In the genomic region with DNA sequence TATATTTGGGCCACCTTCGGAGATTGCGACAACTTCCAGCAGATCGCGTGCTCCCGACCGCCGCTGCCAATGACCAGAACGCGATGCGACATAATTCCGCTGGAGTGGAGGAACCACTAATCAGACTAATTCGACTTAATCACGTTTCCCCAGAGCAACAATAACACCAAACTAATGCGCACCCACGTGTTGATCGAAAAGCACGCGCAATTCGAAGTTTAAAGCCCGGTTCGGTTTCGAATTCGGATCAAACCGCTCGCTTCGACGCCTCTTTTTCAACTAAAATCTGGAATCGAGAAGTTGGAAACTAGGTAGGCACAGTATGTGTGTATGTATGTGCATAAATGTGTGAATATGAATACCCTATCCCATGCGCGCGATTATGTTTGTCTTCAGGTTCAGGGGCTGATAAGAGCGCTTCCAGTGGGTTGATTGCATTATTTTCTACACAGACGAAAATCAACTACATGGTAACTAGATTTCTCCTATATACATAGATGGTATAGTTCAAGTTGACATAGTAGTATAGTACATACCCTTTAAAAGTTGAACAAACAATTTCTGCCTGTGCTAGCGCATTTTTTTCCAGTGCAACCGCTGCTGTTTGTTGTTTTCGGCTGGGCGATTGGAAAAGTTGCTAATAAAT, we compare ENCODE assay signal across 1 fruit fly cellular context.
TF ChIP-seq lines count a peak whose summit lies in the region.

A gene (minus strand): TSS at position 285 of the 646 bp plus-strand sequence.

TF ChIP-seq in whole organism, embryonic, 481 proteins besides CTCF, POLR2A, EP300 and RAD21 (continued from another document):
- TF ChIP-seq CG10147 (GFP tag; optimal IDR thresholded peaks at IDR 0.05; lab: Kevin White, UChicago): peak; percentile 8
- TF ChIP-seq CG1647 (GFP tag; optimal IDR thresholded peaks at IDR 0.05; lab: Kevin White, UChicago): peak; percentile 54
- TF ChIP-seq CG13424 (tag; optimal IDR thresholded peaks at IDR 0.05; lab: Kevin White, UChicago): peak; percentile 69
- TF ChIP-seq CG4404 (GFP tag; IDR thresholded peaks at IDR 0.05; lab: Robert Waterston, UW): no peak
- TF ChIP-seq sima (GFP tag; optimal IDR thresholded peaks at IDR 0.05; lab: Kevin White, UChicago): no peak
- peak; percentile 16 for TF ChIP-seq Fer3 (tag; optimal IDR thresholded peaks at IDR 0.05; lab: Kevin White, UChicago)
- TF ChIP-seq Ada2b (GFP tag; IDR thresholded peaks at IDR 0.05; lab: Robert Waterston, UW): peak; percentile 61
- TF ChIP-seq CG10366 (GFP tag; IDR thresholded peaks at IDR 0.05; lab: Robert Waterston, UW): peak; percentile 62; the same call in 1 of the 2 replicates
- peak; percentile 96 for TF ChIP-seq Med (GFP tag; lab: Kevin White, UChicago)
- peak; percentile 68; the same call in 1 of the 3 replicates for TF ChIP-seq CG11456 (GFP tag; IDR thresholded peaks at IDR 0.05; lab: Robert Waterston, UW)
- TF ChIP-seq CG12071 (GFP tag; optimal IDR thresholded peaks at IDR 0.05; lab: Kevin White, UChicago): no peak
- TF ChIP-seq CG10462 (GFP tag; optimal IDR thresholded peaks at IDR 0.05; lab: Kevin White, UChicago): peak; percentile 50
